Worm (Caenorhabditis elegans) whole organism, L2 larva: ENCODE results near the gene ZK550.2.

Experiments used
- blmp-1 ChIP-seq: sonication (generic microtip); optimal IDR thresholded peaks from 2 replicates; lab custom pipeline; 2017; ENCODE audit warnings: missing genetic modification characterization, mild to moderate bottlenecking, missing compliant biosample characterization, antibody characterized with exemption, moderate library complexity; ENCODE audit not compliant: insufficient read depth
- ceh-82 ChIP-seq: fragments of 150-350 bp; optimal IDR thresholded peaks from 2 replicates; lab custom pipeline; 2014; ENCODE audit warnings: missing biosample characterization, missing genetic modification characterization
- elt-1 ChIP-seq: fragments of 150-350 bp; optimal IDR thresholded peaks from 2 replicates; lab custom pipeline; 2014; ENCODE audit warnings: missing biosample characterization, missing genetic modification characterization
- lin-13 ChIP-seq: fragments of 150-350 bp; optimal IDR thresholded peaks from 2 replicates; lab custom pipeline; 2014; ENCODE audit warnings: missing biosample characterization, missing genetic modification reagents, missing genetic modification characterization
- unc-39 ChIP-seq: fragments of 150-350 bp; optimal IDR thresholded peaks from 2 replicates; lab custom pipeline; 2014; ENCODE audit warnings: missing biosample characterization, missing genetic modification characterization
- ztf-11 ChIP-seq: sonication (generic microtip); optimal IDR thresholded peaks from 2 replicates; lab custom pipeline; 2017; ENCODE audit warnings: missing biosample characterization, missing genetic modification characterization

DNA sequence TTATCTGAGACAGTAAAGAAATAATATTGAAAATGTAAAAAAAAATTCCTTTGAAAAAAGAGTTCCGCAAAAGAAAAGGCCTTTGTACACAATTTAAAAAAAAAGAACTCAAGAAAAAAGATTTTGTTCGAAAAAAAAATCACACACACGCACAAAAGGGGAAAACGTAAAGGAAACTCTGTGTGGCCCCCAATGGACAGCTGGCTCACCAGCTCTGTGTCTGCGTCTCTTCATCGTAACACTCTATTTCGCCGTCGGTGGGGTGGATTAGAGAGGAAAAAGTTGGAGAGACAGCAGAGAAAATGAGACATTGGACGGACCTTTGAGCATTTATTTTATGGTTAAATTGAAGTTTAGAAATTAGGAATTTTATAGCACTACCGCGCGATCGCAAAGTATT is 30.3 kb upstream of the ZK550.2 start:
- TF ChIP-seq blmp-1 (tag; lab: Kevin White, UChicago) (no peak), elt-1 (no peak), unc-39 (tag; lab: Kevin White, UChicago) (no peak), ztf-11 (no peak), ceh-82 (tag; lab: Kevin White, UChicago) (no peak), lin-13 (GFP tag; lab: Kevin White, UChicago) (no peak)
